Fruit fly (Drosophila melanogaster): Measurements from ENCODE around the gene CG12170.

The CG12170 gene

dm6 chr3R:5612372-5613113 is 24.5 kb upstream of the CG12170 start, which contains the start of gene Rga (continued):
- TF ChIP-seq CG34406 (GFP tag; optimal IDR thresholded peaks at IDR 0.05) (no peak), CG32006 (GFP tag; optimal IDR thresholded peaks at IDR 0.05) (no peak)

DNA sequence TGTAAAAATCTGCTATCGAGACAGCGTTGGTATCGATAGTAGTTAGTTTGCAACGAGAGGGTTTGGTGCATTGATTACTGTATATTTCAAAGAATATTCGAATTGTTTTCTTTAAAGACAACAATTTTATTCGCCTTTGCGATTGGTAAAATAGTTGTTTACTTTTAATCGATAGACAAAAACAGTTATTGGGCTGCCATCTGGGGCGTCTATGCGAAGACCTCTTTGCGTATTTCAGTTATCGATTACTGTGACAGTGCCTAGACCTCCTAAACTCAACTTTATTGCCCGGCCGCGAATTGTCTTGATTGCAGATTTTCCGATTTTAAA is 24.0 kb upstream of the CG12170 start, which contains the start of gene Atu:
Gene Atu, plus strand, starts transcription at position 245 of the 330 bp plus-strand sequence.
- TF ChIP-seq fkh (GFP tag; optimal IDR thresholded peaks at IDR 0.05) (peak; percentile 86), Ets96B (tag; optimal IDR thresholded peaks at IDR 0.05) (no peak), Met (GFP tag; optimal IDR thresholded peaks at IDR 0.05) (peak; percentile 17), CG8119 (GFP tag; IDR thresholded peaks at IDR 0.05) (no peak), CG11294 (GFP tag; IDR thresholded peaks at IDR 0.05) (no peak), CG32006 (GFP tag; optimal IDR thresholded peaks at IDR 0.05) (no peak), salr (GFP tag; optimal IDR thresholded peaks at IDR 0.05) (no peak), CG8319 (GFP tag; optimal IDR thresholded peaks at IDR 0.05) (no peak), net (GFP tag; optimal IDR thresholded peaks at IDR 0.05) (no peak), Sox15 (GFP tag; optimal IDR thresholded peaks at IDR 0.05) (no peak), CG10669 (GFP tag; optimal IDR thresholded peaks at IDR 0.05) (no peak), CG6854 (GFP tag; optimal IDR thresholded peaks at IDR 0.05) (no peak), eg (GFP tag; IDR thresholded peaks at IDR 0.05) (no peak), CG34406 (GFP tag; optimal IDR thresholded peaks at IDR 0.05) (no peak), Sox102F (GFP tag; optimal IDR thresholded peaks at IDR 0.05) (no peak), CG6792 (GFP tag; optimal IDR thresholded peaks at IDR 0.05) (no peak), CG15336 (GFP tag; IDR thresholded peaks at IDR 0.05) (no peak), Hr39 (GFP tag; optimal IDR thresholded peaks at IDR 0.05) (peak; percentile 23), CG3919 (GFP tag; optimal IDR thresholded peaks at IDR 0.05) (no peak), CG31627 (GFP tag; optimal IDR thresholded peaks at IDR 0.05) (peak; percentile 32), Ets21C (GFP tag; optimal IDR thresholded peaks at IDR 0.05) (no peak), CG16779 (tag; optimal IDR thresholded peaks at IDR 0.05) (no peak), svp (GFP tag) (peak; percentile 65), Eip93F (GFP tag; optimal IDR thresholded peaks at IDR 0.05) (no peak), cyc (GFP tag; optimal IDR thresholded peaks at IDR 0.05) (peak; percentile 6), CG11902 (GFP tag; optimal IDR thresholded peaks at IDR 0.05) (no peak), vri (GFP tag; optimal IDR thresholded peaks at IDR 0.05) (no peak), esn (GFP tag; optimal IDR thresholded peaks at IDR 0.05) (peak; percentile 46), Smox (GFP tag; optimal IDR thresholded peaks at IDR 0.05) (no peak), lz (GFP tag; optimal IDR thresholded peaks at IDR 0.05) (peak; percentile 29), Eip75B (GFP tag; optimal IDR thresholded peaks at IDR 0.05) (peak; percentile 26), ss (GFP tag; optimal IDR thresholded peaks at IDR 0.05) (no peak), pdm3 (GFP tag; optimal IDR thresholded peaks at IDR 0.05) (no peak), achi (GFP tag; optimal IDR thresholded peaks at IDR 0.05) (peak; percentile 11), Sox14 (GFP tag; optimal IDR thresholded peaks at IDR 0.05) (peak; percentile 55)

- no peak for TF ChIP-seq CG3919 (GFP tag; optimal IDR thresholded peaks at IDR 0.05)
- TF ChIP-seq CG8119 (GFP tag; IDR thresholded peaks at IDR 0.05): no peak
- TF ChIP-seq fd59A (GFP tag; optimal IDR thresholded peaks at IDR 0.05): no peak
- TF ChIP-seq fkh (GFP tag; optimal IDR thresholded peaks at IDR 0.05): no peak
- TF ChIP-seq CG3032 (tag; optimal IDR thresholded peaks at IDR 0.05): no peak
- no peak for TF ChIP-seq Ets96B (tag; optimal IDR thresholded peaks at IDR 0.05)
- no peak for TF ChIP-seq eg (GFP tag; IDR thresholded peaks at IDR 0.05)
- TF ChIP-seq fd85E (GFP tag; optimal IDR thresholded peaks at IDR 0.05): no peak
- TF ChIP-seq Lpt (GFP tag; optimal IDR thresholded peaks at IDR 0.05): no peak
Observed at dm6 chr3R:5615484-5615883, 21.6 kb upstream of the CG12170 start.

All from whole organism, prepupa.